Fruit fly (Drosophila melanogaster): ENCODE measurements around the gene snf.
A peak's percentile ranks its signal among the peaks of the same experiment; 100 is the strongest.

The snf gene

dm6 chrX:5322459-5322883 is 13.4 kb downstream of the snf start, which contains the start of gene Rnp4F (continued):
- TF ChIP-seq Side (GFP tag; optimal IDR thresholded peaks at IDR 0.05) (peak; percentile 66), Lhr (GFP tag; optimal IDR thresholded peaks at IDR 0.05) (peak; percentile 65), CG6689 (GFP tag; IDR thresholded peaks at IDR 0.05) (peak; percentile 64), hbn (GFP tag; IDR thresholded peaks at IDR 0.05; ENCODE audit: partially characterized antibody) (peak; percentile 64; the same call in 1 of the 2 replicates), ab (GFP tag; optimal IDR thresholded peaks at IDR 0.05) (peak; percentile 53), H15 (GFP tag; IDR thresholded peaks at IDR 0.05) (peak; percentile 53; the same call in 1 of the 3 replicates), CG43689 (GFP tag; IDR thresholded peaks at IDR 0.05) (no peak), grn (GFP tag; optimal IDR thresholded peaks at IDR 0.05) (no peak), slbo (GFP tag; IDR thresholded peaks at IDR 0.05) (peak; percentile 86), Pdp1 (GFP tag; optimal IDR thresholded peaks at IDR 0.05) (peak; percentile 63 to 72), CG15696 (tag; optimal IDR thresholded peaks at IDR 0.05) (peak; percentile 25), CG3407 (GFP tag; optimal IDR thresholded peaks at IDR 0.05) (no peak), CG12744 (GFP tag; optimal IDR thresholded peaks at IDR 0.05) (peak; percentile 44), mld (GFP tag; IDR thresholded peaks at IDR 0.05; ENCODE audit: partially characterized antibody) (peak; percentile 61; the same call in 2 of the 3 replicates), dysf (GFP tag; IDR thresholded peaks at IDR 0.05) (peak; percentile 80), Bdp1 (GFP tag; optimal IDR thresholded peaks at IDR 0.05) (peak; percentile 37), gem (tag; optimal IDR thresholded peaks at IDR 0.05) (no peak), jigr1 (GFP tag; IDR thresholded peaks at IDR 0.05) (peak; percentile 58; the same call in 1 of the 3 replicates), pan (optimal IDR thresholded peaks at IDR 0.05) (no peak), pan (GFP tag; optimal IDR thresholded peaks at IDR 0.05 in 1 of 2, IDR thresholded peaks at IDR 0.05 in 1 of 2) (peak in 1 of 2 experiments; percentile 67), YL-1 (GFP tag; optimal IDR thresholded peaks at IDR 0.05) (peak; percentile 43), CG6765 (GFP tag; optimal IDR thresholded peaks at IDR 0.05) (no peak), CG9797 (GFP tag; optimal IDR thresholded peaks at IDR 0.05) (peak; percentile 74), CG42726 (GFP tag; IDR thresholded peaks at IDR 0.05; ENCODE audit: partially characterized antibody) (peak; percentile 83), CG11723 (GFP tag; optimal IDR thresholded peaks at IDR 0.05) (no peak), H2.0 (GFP tag; IDR thresholded peaks at IDR 0.05) (peak; percentile 39; the same call in 1 of the 2 replicates), Ravus (GFP tag; IDR thresholded peaks at IDR 0.05) (no peak), CG14965 (GFP tag; optimal IDR thresholded peaks at IDR 0.05; ENCODE audit: borderline replicate concordance) (no peak), CG3163 (GFP tag; optimal IDR thresholded peaks at IDR 0.05) (peak; percentile 36), Dfd (GFP tag; optimal IDR thresholded peaks at IDR 0.05) (peak in 1 of 2 experiments; percentile 15), Xbp1 (GFP tag; optimal IDR thresholded peaks at IDR 0.05) (peak; percentile 80), CG2120 (GFP tag; optimal IDR thresholded peaks at IDR 0.05) (peak; percentile 87), CG10267 (tag; optimal IDR thresholded peaks at IDR 0.05) (peak; percentile 30), CG1233 (GFP tag; optimal IDR thresholded peaks at IDR 0.05) (peak; percentile 44), ttk (GFP tag; IDR thresholded peaks at IDR 0.05) (peak; percentile 57; the same call in 1 of the 2 replicates), tgo (GFP tag; IDR thresholded peaks at IDR 0.05) (peak; percentile 69), CG14710 (tag; optimal IDR thresholded peaks at IDR 0.05) (peak; percentile 50), Bgb (GFP tag; IDR thresholded peaks at IDR 0.05; ENCODE audit: partially characterized antibody) (peak; percentile 84), dpn (GFP tag; optimal IDR thresholded peaks at IDR 0.05) (peak; percentile 77 to 80), gcm (GFP tag; optimal IDR thresholded peaks at IDR 0.05) (no peak), Xrp1 (GFP tag; IDR thresholded peaks at IDR 0.05) (0 out of 2 replicates have a peak, but pooled peaks have one; percentile 31), caup (GFP tag; optimal IDR thresholded peaks at IDR 0.05; ENCODE audit: severe bottlenecking) (no peak), Adf1 (GFP tag; IDR thresholded peaks at IDR 0.05) (no peak; the same call in 1 of the 2 replicates), Ada2b (GFP tag; IDR thresholded peaks at IDR 0.05) (peak; percentile 44), CG34224 (GFP tag; IDR thresholded peaks at IDR 0.05; ENCODE audit: partially characterized antibody) (peak; percentile 64), Doc3 (GFP tag; IDR thresholded peaks at IDR 0.05; ENCODE audit: partially characterized antibody) (peak; percentile 62; the same call in 2 of the 3 replicates), CG9727 (GFP tag; optimal IDR thresholded peaks at IDR 0.05) (peak; percentile 64), sc (optimal IDR thresholded peaks at IDR 0.05) (no peak), sc (GFP tag; optimal IDR thresholded peaks at IDR 0.05) (no peak), Stat92E (GFP tag; optimal IDR thresholded peaks at IDR 0.05) (no peak)

All from whole organism, embryonic.